Worm (Caenorhabditis elegans) whole organism, young adult: Measurements from ENCODE around the gene C25H3.15.

Source experiments
- B0035.1 ChIP-seq: sonication (generic microtip); optimal IDR thresholded peaks from 2 replicates; lab custom pipeline; 2016; ENCODE audit warnings: missing genetic modification characterization, mild to moderate bottlenecking, missing compliant biosample characterization, missing genotype, missing genetic modification reagents
- C06A6.2 ChIP-seq: fragments of 200-800 bp; sonication (Bioruptor generic); conservative IDR thresholded peaks from 2 replicates; pipeline ENCODE4 v1.3.6; 2022; ENCODE audit warnings: missing genetic modification characterization, missing compliant biosample characterization
- C17E4.6 ChIP-seq: fragments of 200-800 bp; sonication (Bioruptor generic); IDR thresholded peaks from 2 replicates; pipeline ENCODE4 v1.3.6; 2022; ENCODE audit warnings: missing genetic modification reagents, missing genetic modification characterization, missing compliant biosample characterization
- F23B12.7 ChIP-seq: sonication (generic microtip); optimal IDR thresholded peaks from 2 replicates; lab custom pipeline; 2017; ENCODE audit warnings: missing genetic modification characterization, mild to moderate bottlenecking, missing compliant biosample characterization, antibody characterized with exemption, moderate library complexity; ENCODE audit not compliant: insufficient read depth
- F33H1.4 ChIP-seq: fragments of 200-800 bp; sonication (Bioruptor generic); IDR thresholded peaks from 2 replicates; pipeline ENCODE4 v1.3.6; 2022; ENCODE audit warnings: missing genetic modification reagents, missing genetic modification characterization, missing compliant biosample characterization
- F39B2.1 ChIP-seq: fragments of 200-800 bp; sonication (Bioruptor generic); IDR thresholded peaks from 2 replicates; pipeline ENCODE4 v1.3.6; 2022; ENCODE audit warnings: missing genetic modification reagents, missing genetic modification characterization, missing compliant biosample characterization
- F52B5.7 ChIP-seq: sonication (generic microtip); optimal IDR thresholded peaks from 2 replicates; lab custom pipeline; 2016; ENCODE audit warnings: mild to moderate bottlenecking, missing genetic modification characterization, missing compliant biosample characterization
- F57A8.1 ChIP-seq: fragments of 200-800 bp; sonication (Bioruptor generic); optimal IDR thresholded peaks from 2 replicates; lab custom pipeline; 2018; ENCODE audit warnings: mild to moderate bottlenecking, missing genetic modification characterization, moderate library complexity, missing compliant biosample characterization
- F57C9.4 ChIP-seq: sonication (generic microtip); optimal IDR thresholded peaks from 2 replicates; lab custom pipeline; 2017; ENCODE audit warnings: mild to moderate bottlenecking, missing genetic modification characterization, missing compliant biosample characterization
- K11D2.4 ChIP-seq: fragments of 200-800 bp; sonication (Bioruptor generic); IDR thresholded peaks from 2 replicates; pipeline ENCODE4 v1.3.6; 2022; ENCODE audit warnings: missing genetic modification reagents, missing genetic modification characterization, missing compliant biosample characterization
- Y53F4B.3 ChIP-seq: fragments of 200-800 bp; sonication (Bioruptor generic); IDR thresholded peaks from 2 replicates; pipeline ENCODE4 v1.3.6; 2022; ENCODE audit warnings: missing genetic modification reagents, missing genetic modification characterization, missing compliant biosample characterization
- Y53G8AR.9 ChIP-seq: fragments of 200-800 bp; sonication (Bioruptor generic); conservative IDR thresholded peaks from 2 replicates; pipeline ENCODE4 v1.3.6; 2022; ENCODE audit warnings: missing genetic modification reagents, missing genetic modification characterization, missing compliant biosample characterization
- Y56A3A.18 ChIP-seq: fragments of 200-800 bp; sonication (Bioruptor generic); IDR thresholded peaks from 2 replicates; pipeline ENCODE4 v1.3.6; 2022; ENCODE audit warnings: missing genetic modification reagents, missing genetic modification characterization, missing compliant biosample characterization
- Y67H2A.10 ChIP-seq: fragments of 200-800 bp; sonication (Bioruptor generic); conservative IDR thresholded peaks from 2 replicates; pipeline ENCODE4 v1.3.6; 2022; ENCODE audit warnings: missing genetic modification reagents, missing genetic modification characterization, missing compliant biosample characterization
- Y95B8A.8 ChIP-seq: fragments of 200-800 bp; sonication (Bioruptor generic); IDR thresholded peaks from 2 replicates; pipeline ENCODE4 v1.3.6; 2022; ENCODE audit warnings: missing genetic modification reagents, missing genetic modification characterization, missing compliant biosample characterization
- attf-6 ChIP-seq: fragments of 200-800 bp; sonication (Bioruptor generic); IDR thresholded peaks from 2 replicates; pipeline ENCODE4 v1.3.6; 2022; ENCODE audit warnings: missing genetic modification reagents, missing genetic modification characterization, missing compliant biosample characterization
- bed-1 ChIP-seq: fragments of 200-800 bp; sonication (Bioruptor generic); IDR thresholded peaks from 2 replicates; pipeline ENCODE4 v1.3.6; 2022; ENCODE audit warnings: missing genetic modification reagents, missing genetic modification characterization, missing compliant biosample characterization
- ccch-3 ChIP-seq: fragments of 200-800 bp; sonication (Bioruptor generic); optimal IDR thresholded peaks from 2 replicates; lab custom pipeline; 2018; ENCODE audit warnings: mild to moderate bottlenecking, missing genetic modification characterization, missing compliant biosample characterization
- cebp-1 ChIP-seq, 2 experiments: fragments of 200-800 bp in 1 of 2; sonication (Bioruptor generic) in 1 of 2; sonication (generic microtip) in 1 of 2; IDR thresholded peaks in 1 of 2; optimal IDR thresholded peaks in 1 of 2; 2 replicates each; pipeline versions ENCODE4 v1.3.6 to Lab custom; 2017 to 2022; ENCODE audit warnings: missing compliant biosample characterization in 2 of 2, missing genetic modification characterization in 2 of 2, mild to moderate bottlenecking in 1 of 2, missing genetic modification reagents in 1 of 2, moderate library complexity in 1 of 2
- ceh-27 ChIP-seq: fragments of 200-800 bp; sonication (Bioruptor generic); optimal IDR thresholded peaks from 2 replicates; lab custom pipeline; 2018; ENCODE audit warnings: mild to moderate bottlenecking, missing genetic modification characterization, moderate library complexity, missing compliant biosample characterization
- ceh-40 ChIP-seq: fragments of 200-800 bp; sonication (Bioruptor generic); IDR thresholded peaks from 2 replicates; pipeline ENCODE4 v1.3.6; 2022; ENCODE audit warnings: missing genetic modification characterization, missing compliant biosample characterization
- ceh-58 ChIP-seq: fragments of 200-800 bp; sonication (Bioruptor generic); IDR thresholded peaks from 2 replicates; pipeline ENCODE4 v1.3.6; 2022; ENCODE audit warnings: missing genetic modification characterization, missing compliant biosample characterization
- ceh-79 ChIP-seq: sonication (generic microtip); optimal IDR thresholded peaks from 2 replicates; lab custom pipeline; 2017; ENCODE audit warnings: mild to moderate bottlenecking, missing genetic modification characterization, missing compliant biosample characterization
- ceh-91 ChIP-seq: fragments of 200-800 bp; sonication (Bioruptor generic); IDR thresholded peaks from 2 replicates; pipeline ENCODE4 v1.3.6; 2022; ENCODE audit warnings: missing genetic modification reagents, missing genetic modification characterization, missing compliant biosample characterization
- efl-1 ChIP-seq: fragments of 150-350 bp; optimal IDR thresholded peaks from 2 replicates; lab custom pipeline; 2014; ENCODE audit warnings: missing biosample characterization, missing genetic modification reagents, missing genetic modification characterization
- egl-44 ChIP-seq: fragments of 200-800 bp; sonication (Bioruptor generic); IDR thresholded peaks from 2 replicates; pipeline ENCODE4 v1.3.6; 2022; ENCODE audit warnings: missing genetic modification reagents, missing genetic modification characterization, missing compliant biosample characterization
- egrh-3 ChIP-seq: fragments of 200-800 bp; sonication (Bioruptor generic); IDR thresholded peaks from 2 replicates; pipeline ENCODE4 v1.3.6; 2022; ENCODE audit warnings: missing genetic modification reagents, missing genetic modification characterization, missing compliant biosample characterization
- ekl-4 ChIP-seq: fragments of 200-800 bp; sonication (Bioruptor generic); IDR thresholded peaks from 2 replicates; pipeline ENCODE4 v1.3.6; 2022; ENCODE audit warnings: missing genetic modification reagents, missing genetic modification characterization, missing compliant biosample characterization
- fkh-3 ChIP-seq: sonication (generic microtip); optimal IDR thresholded peaks from 2 replicates; lab custom pipeline; 2016; ENCODE audit warnings: mild to moderate bottlenecking, missing genetic modification characterization, missing compliant biosample characterization
- hrde-1 ChIP-seq: sonication (generic microtip); optimal IDR thresholded peaks from 2 replicates; lab custom pipeline; 2016; ENCODE audit warnings: missing genetic modification characterization, mild to moderate bottlenecking, missing compliant biosample characterization, moderate library complexity, missing genotype, missing genetic modification reagents, borderline replicate concordance
- lin-40 ChIP-seq: sonication (generic microtip); optimal IDR thresholded peaks from 2 replicates; lab custom pipeline; 2016; ENCODE audit warnings: missing genetic modification characterization, mild to moderate bottlenecking, missing compliant biosample characterization, missing genotype, missing genetic modification reagents
- lin-54 ChIP-seq: fragments of 200-800 bp; sonication (Bioruptor generic); optimal IDR thresholded peaks from 2 replicates; lab custom pipeline; 2018; ENCODE audit warnings: mild to moderate bottlenecking, missing genetic modification characterization, missing compliant biosample characterization
- lsl-1 ChIP-seq: fragments of 200-800 bp; sonication (Bioruptor generic); optimal IDR thresholded peaks from 2 replicates; lab custom pipeline; 2018; ENCODE audit warnings: mild to moderate bottlenecking, missing genetic modification characterization, moderate library complexity, missing compliant biosample characterization
- nfyb-1 ChIP-seq: fragments of 200-800 bp; sonication (Bioruptor generic); IDR thresholded peaks from 2 replicates; pipeline ENCODE4 v1.3.6; 2022; ENCODE audit warnings: missing genetic modification reagents, missing genetic modification characterization, missing compliant biosample characterization
- nhr-80 ChIP-seq: sonication (generic microtip); optimal IDR thresholded peaks from 2 replicates; lab custom pipeline; 2016; ENCODE audit warnings: missing genetic modification characterization, missing compliant biosample characterization
- pbrm-1 ChIP-seq: fragments of 200-800 bp; sonication (Bioruptor generic); IDR thresholded peaks from 2 replicates; pipeline ENCODE4 v1.3.6; 2022; ENCODE audit warnings: missing genetic modification reagents, missing genetic modification characterization, missing compliant biosample characterization
- rec-8 ChIP-seq, 2 experiments: sonication (generic microtip); optimal IDR thresholded peaks; 2 replicates each; lab custom pipeline; 2016; ENCODE audit warnings: mild to moderate bottlenecking in 2 of 2, missing genetic modification characterization in 2 of 2, missing genetic modification reagents in 2 of 2, missing genotype in 2 of 2, missing biosample characterization in 1 of 2, missing compliant biosample characterization in 1 of 2, moderate library complexity in 1 of 2
- rpc-1 ChIP-seq, 2 experiments: fragments of 150-350 bp in 1 of 2; sonication (generic microtip) in 1 of 2; optimal IDR thresholded peaks; 2 replicates each; lab custom pipeline; 2014 to 2018; ENCODE audit warnings: missing biosample characterization in 1 of 2, missing genetic modification characterization in 1 of 2, missing genetic modification reagents in 1 of 2, missing genotype in 1 of 2
- snpc-1.3 ChIP-seq: sonication (generic microtip); optimal IDR thresholded peaks from 2 replicates; lab custom pipeline; 2017; ENCODE audit warnings: missing genetic modification characterization, mild to moderate bottlenecking, missing compliant biosample characterization, antibody characterized with exemption, moderate library complexity, missing genotype, missing genetic modification reagents; ENCODE audit not compliant: insufficient read depth
- sptf-2 ChIP-seq: fragments of 200-800 bp; sonication (Bioruptor generic); optimal IDR thresholded peaks from 2 replicates; lab custom pipeline; 2018; ENCODE audit warnings: mild to moderate bottlenecking, missing genetic modification characterization, missing compliant biosample characterization
- tbx-9 ChIP-seq: sonication (generic microtip); optimal IDR thresholded peaks from 2 replicates; lab custom pipeline; 2016; ENCODE audit warnings: borderline replicate concordance, missing genetic modification characterization, inconsistent platforms, missing compliant biosample characterization
- zfh-2 ChIP-seq: fragments of 200-800 bp; sonication (Bioruptor generic); conservative IDR thresholded peaks from 2 replicates; pipeline ENCODE4 v1.3.6; 2022; ENCODE audit warnings: missing genetic modification reagents, missing genetic modification characterization, missing compliant biosample characterization
- zim-3 ChIP-seq: sonication (generic microtip); optimal IDR thresholded peaks from 2 replicates; lab custom pipeline; 2017; ENCODE audit warnings: mild to moderate bottlenecking, missing genetic modification characterization, moderate library complexity, missing compliant biosample characterization
- ztf-28 ChIP-seq: fragments of 200-800 bp; sonication (Bioruptor generic); IDR thresholded peaks from 2 replicates; pipeline ENCODE4 v1.3.6; 2022; ENCODE audit warnings: missing genetic modification reagents, missing genetic modification characterization, missing compliant biosample characterization

Gene C25H3.15

ce11 chrII:5688959-5689358 is 23.8 kb downstream of the C25H3.15 start, which contains the start of gene C25H3.11 (continued):
- no peak for TF ChIP-seq ceh-40
- TF ChIP-seq nhr-80 (tag; lab: Kevin White, UChicago): peak; percentile 61
- no peak for TF ChIP-seq hrde-1 (tag; lab: Kevin White, UChicago)
- no peak for TF ChIP-seq F57A8.1 (GFP tag; lab: Kevin White, UChicago)
- TF ChIP-seq lsl-1 (GFP tag; lab: Kevin White, UChicago): no peak
- no peak for TF ChIP-seq F23B12.7 (tag; lab: Kevin White, UChicago)
- peak; percentile 29; the same call in 1 of the 2 replicates for TF ChIP-seq Y53G8AR.9
- no peak for TF ChIP-seq egl-44 (GFP tag; lab: Robert Waterston, UW)
- TF ChIP-seq Y53F4B.3: no peak
- no peak for TF ChIP-seq Y67H2A.10 (GFP tag; lab: Robert Waterston, UW)
- TF ChIP-seq ceh-79: no peak
- TF ChIP-seq F52B5.7 (tag; lab: Kevin White, UChicago): no peak
- TF ChIP-seq pbrm-1 (GFP tag; lab: Robert Waterston, UW): peak; percentile 7; the same call in 1 of the 2 replicates
- TF ChIP-seq ekl-4: no peak
- TF ChIP-seq lin-40 (tag; lab: Kevin White, UChicago): peak; percentile 6
- TF ChIP-seq F57C9.4 (tag; lab: Kevin White, UChicago): no peak
- TF ChIP-seq cebp-1 (GFP tag; IDR thresholded peaks at IDR 0.05; lab: Robert Waterston, UW): no peak; the same call in 1 of the 2 replicates
- TF ChIP-seq cebp-1 (tag; optimal IDR thresholded peaks at IDR 0.05; lab: Kevin White, UChicago): peak; percentile 63
- no peak for TF ChIP-seq C17E4.6
- no peak for TF ChIP-seq ccch-3
- TF ChIP-seq nfyb-1: 0 out of 2 replicates have a peak, but pooled peaks have one; percentile 37
- no peak for TF ChIP-seq attf-6
- no peak for TF ChIP-seq Y95B8A.8 (GFP tag; lab: Robert Waterston, UW)
- TF ChIP-seq F39B2.1 (GFP tag; lab: Robert Waterston, UW): no peak
- no peak for TF ChIP-seq tbx-9 (tag; lab: Kevin White, UChicago)
- TF ChIP-seq zfh-2 (GFP tag; lab: Robert Waterston, UW): no peak
- no peak for TF ChIP-seq C06A6.2 (GFP tag; lab: Robert Waterston, UW)
- no peak for TF ChIP-seq F33H1.4
- no peak for TF ChIP-seq egrh-3
- TF ChIP-seq rpc-1 (optimal IDR thresholded peaks at IDR 0.05; lab: Kevin White, UChicago): no peak
- no peak for TF ChIP-seq rpc-1 (tag; optimal IDR thresholded peaks at IDR 0.05; lab: Kevin White, UChicago)
- no peak for TF ChIP-seq bed-1
- no peak for TF ChIP-seq sptf-2 (GFP tag; lab: Kevin White, UChicago)
- TF ChIP-seq rec-8 (tag; optimal IDR thresholded peaks at IDR 0.05; lab: Kevin White, UChicago): no peak
- no peak for TF ChIP-seq ceh-27 (GFP tag; lab: Kevin White, UChicago)
- no peak for TF ChIP-seq K11D2.4 (GFP tag; lab: Robert Waterston, UW)
- no peak for TF ChIP-seq zim-3
- no peak for TF ChIP-seq lin-54 (GFP tag; lab: Kevin White, UChicago)
- no peak for TF ChIP-seq B0035.1 (tag; lab: Kevin White, UChicago)
- TF ChIP-seq ztf-28: no peak
- TF ChIP-seq snpc-1.3 (tag; lab: Kevin White, UChicago): no peak
- no peak for TF ChIP-seq efl-1 (GFP tag; lab: Kevin White, UChicago)
- 0 out of 2 replicates have a peak, but pooled peaks have one; percentile 53 for TF ChIP-seq Y56A3A.18
- TF ChIP-seq fkh-3 (tag; lab: Kevin White, UChicago): no peak
- TF ChIP-seq ceh-91 (GFP tag; lab: Robert Waterston, UW): no peak
- TF ChIP-seq ceh-58: no peak
- TF ChIP-seq, all 124 proteins: peak for 23
